Worm (Caenorhabditis elegans): Measurements from ENCODE around the gene nhr-227.

- TF ChIP-seq F13H6.1 (tag; optimal IDR thresholded peaks at IDR 0.05) (no peak), nhr-12 (tag; optimal IDR thresholded peaks at IDR 0.05) (no peak), nhr-10 (tag; optimal IDR thresholded peaks at IDR 0.05) (no peak), ama-1 (optimal IDR thresholded peaks at IDR 0.05) (no peak), unc-62 (GFP tag; optimal IDR thresholded peaks at IDR 0.05) (no peak), nhr-11 (tag; optimal IDR thresholded peaks at IDR 0.05) (no peak), mab-5 (tag; optimal IDR thresholded peaks at IDR 0.05) (no peak), blmp-1 (tag; optimal IDR thresholded peaks at IDR 0.05; ENCODE audit: insufficient read depth) (no peak), elt-1 (tag; optimal IDR thresholded peaks at IDR 0.05) (no peak)
Measured at ce11 chrV:2264925-2265324, 20.3 kb upstream of the nhr-227 start.

All from whole organism, L2 larva.